Worm (Caenorhabditis elegans) whole organism, midembryonic: ENCODE results near the gene F59A1.13.

ENCODE experiments used
- T22C8.4 ChIP-seq: fragments of 200-800 bp; sonication (Bioruptor generic); IDR thresholded peaks from 2 replicates; pipeline ENCODE4 v1.3.6; 2022; ENCODE audit warnings: missing genetic modification characterization, missing compliant biosample characterization
- cog-1 ChIP-seq: sonication (generic microtip); optimal IDR thresholded peaks from 2 replicates; lab custom pipeline; 2016; ENCODE audit warnings: missing genetic modification characterization, missing compliant biosample characterization
- flt-1 ChIP-seq: fragments of 200-800 bp; sonication (Bioruptor generic); IDR thresholded peaks from 2 replicates; pipeline ENCODE4 v1.3.6; 2022; ENCODE audit warnings: missing genetic modification characterization, missing compliant biosample characterization
- klf-2 ChIP-seq: fragments of 200-800 bp; sonication (Bioruptor generic); conservative IDR thresholded peaks from 2 replicates; pipeline ENCODE4 v1.3.6; 2022; ENCODE audit warnings: missing genetic modification reagents, missing genetic modification characterization, missing compliant biosample characterization
- med-1 ChIP-seq: sonication (generic microtip); optimal IDR thresholded peaks from 2 replicates; lab custom pipeline; 2017; ENCODE audit warnings: missing genetic modification characterization, mild to moderate bottlenecking, missing compliant biosample characterization, antibody characterized with exemption, missing genetic modification reagents; ENCODE audit not compliant: insufficient read depth
- ref-1 ChIP-seq: fragments of 200-800 bp; sonication (Bioruptor generic); conservative IDR thresholded peaks from 2 replicates; pipeline ENCODE4 v1.3.6; 2022; ENCODE audit warnings: missing genetic modification reagents, missing genetic modification characterization, missing compliant biosample characterization
- tab-1 ChIP-seq: fragments of 200-800 bp; sonication (Bioruptor generic); IDR thresholded peaks from 2 replicates; pipeline ENCODE4 v1.3.6; 2022; ENCODE audit warnings: missing genetic modification characterization, missing compliant biosample characterization
- ztf-23 ChIP-seq: fragments of 200-800 bp; sonication (Bioruptor generic); IDR thresholded peaks from 2 replicates; pipeline ENCODE4 v1.3.6; 2022; ENCODE audit warnings: missing genetic modification reagents, missing genetic modification characterization, missing compliant biosample characterization
- ztf-29 ChIP-seq: fragments of 200-800 bp; sonication (Bioruptor generic); IDR thresholded peaks from 2 replicates; pipeline ENCODE4 v1.3.6; 2022; ENCODE audit warnings: missing genetic modification reagents, missing genetic modification characterization, missing compliant biosample characterization

F59A1.13 gene

DNA sequence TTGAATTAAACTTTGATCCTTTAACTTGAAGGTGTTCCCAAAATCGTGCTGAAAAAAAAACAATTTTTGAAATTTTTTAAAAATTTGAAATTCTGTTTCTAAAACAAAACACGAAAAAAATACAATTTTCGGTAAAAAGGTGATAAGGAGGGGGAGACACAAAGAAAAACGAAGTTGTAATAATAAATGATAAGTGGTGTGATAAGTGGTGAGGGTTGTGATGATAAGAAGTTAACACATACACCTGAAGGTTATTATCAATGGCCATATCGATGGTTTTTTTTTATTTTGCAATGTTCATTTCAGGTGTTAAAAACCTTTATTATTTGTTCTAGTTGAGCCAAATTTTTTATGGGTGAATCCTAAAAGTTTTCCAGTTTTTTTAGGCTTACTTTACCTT is 23.5 kb upstream of the F59A1.13 start, which contains the start of gene twk-33:
Gene twk-33, minus strand, starts transcription at position 48 of the 400 bp plus-strand sequence.
- no peak for TF ChIP-seq med-1 (GFP tag; lab: Kevin White, UChicago)
- TF ChIP-seq flt-1 (GFP tag; lab: Robert Waterston, UW), result no peak
- no peak for TF ChIP-seq cog-1 (tag; lab: Kevin White, UChicago)
- TF ChIP-seq T22C8.4 (GFP tag; lab: Robert Waterston, UW), result no peak
- no peak for TF ChIP-seq tab-1 (GFP tag; lab: Robert Waterston, UW)
- TF ChIP-seq ref-1, result no peak
- no peak for TF ChIP-seq ztf-23 (GFP tag; lab: Robert Waterston, UW)
- TF ChIP-seq ztf-29 (GFP tag; lab: Robert Waterston, UW), result no peak
- TF ChIP-seq klf-2 (GFP tag; lab: Robert Waterston, UW), result no peak

- no peak for TF ChIP-seq ref-1
- no peak for TF ChIP-seq klf-2 (GFP tag; lab: Robert Waterston, UW)
- TF ChIP-seq tab-1 (GFP tag; lab: Robert Waterston, UW), result no peak
- no peak for TF ChIP-seq ztf-29 (GFP tag; lab: Robert Waterston, UW)
- TF ChIP-seq cog-1 (tag; lab: Kevin White, UChicago), result no peak
- no peak for TF ChIP-seq flt-1 (GFP tag; lab: Robert Waterston, UW)
- TF ChIP-seq med-1 (GFP tag; lab: Kevin White, UChicago), result no peak
- TF ChIP-seq T22C8.4 (GFP tag; lab: Robert Waterston, UW), result no peak
- TF ChIP-seq ztf-23 (GFP tag; lab: Robert Waterston, UW), result no peak
These were observed 21.5 kb upstream of the F59A1.13 start for ce11 chrV:17712349-17712748.

ce11 chrV:17707022-17707421 is 16.2 kb upstream of the F59A1.13 start, which contains the start of gene srh-31:
Gene srh-31, plus strand, starts transcription at chrV:17707322.
- TF ChIP-seq T22C8.4 (GFP tag; lab: Robert Waterston, UW) (no peak), klf-2 (GFP tag; lab: Robert Waterston, UW) (no peak), cog-1 (tag; lab: Kevin White, UChicago) (no peak), tab-1 (GFP tag; lab: Robert Waterston, UW) (no peak), med-1 (GFP tag; lab: Kevin White, UChicago) (no peak), ztf-29 (GFP tag; lab: Robert Waterston, UW) (no peak), ztf-23 (GFP tag; lab: Robert Waterston, UW) (no peak), flt-1 (GFP tag; lab: Robert Waterston, UW) (no peak), ref-1 (no peak)

DNA sequence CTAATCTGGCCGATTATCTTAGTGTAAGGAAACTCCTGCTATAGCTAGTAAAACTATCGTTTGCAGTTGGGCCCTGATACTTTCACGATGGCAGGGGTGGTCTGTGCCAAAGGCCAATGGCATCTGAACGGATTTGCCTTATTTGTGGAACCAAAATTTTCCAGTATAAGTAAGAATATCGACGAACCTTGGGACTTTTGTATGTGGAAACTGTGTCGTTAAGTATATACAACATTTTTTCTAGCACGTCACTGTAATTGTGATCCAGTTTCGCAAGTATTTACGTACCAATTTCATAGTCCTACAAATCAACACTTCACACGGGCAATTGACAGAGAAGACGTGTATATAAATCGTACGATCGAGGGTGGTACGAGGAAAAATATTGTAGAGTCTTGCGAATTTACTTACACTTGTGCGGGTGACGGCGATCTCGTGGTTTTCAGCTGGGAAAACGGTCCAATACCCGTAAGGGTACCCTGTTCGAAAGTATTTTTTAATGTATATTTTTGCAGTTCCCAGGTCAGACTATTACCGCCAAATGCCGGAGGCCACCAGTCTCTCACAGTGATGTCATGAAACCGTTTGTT is 15.5 kb upstream of the F59A1.13 start:
- TF ChIP-seq T22C8.4 (GFP tag; lab: Robert Waterston, UW) (no peak), klf-2 (GFP tag; lab: Robert Waterston, UW) (no peak), ztf-29 (GFP tag; lab: Robert Waterston, UW) (no peak), cog-1 (tag; lab: Kevin White, UChicago) (no peak), med-1 (GFP tag; lab: Kevin White, UChicago) (no peak)

ce11 chrV:17705814-17706213 is 15.0 kb upstream of the F59A1.13 start, which contains the start of gene W06D12.6:
Gene W06D12.6, plus strand, starts transcription at chrV:17706114.
- no peak for TF ChIP-seq ref-1
- TF ChIP-seq tab-1 (GFP tag; lab: Robert Waterston, UW), result no peak
- no peak for TF ChIP-seq T22C8.4 (GFP tag; lab: Robert Waterston, UW)
- no peak for TF ChIP-seq flt-1 (GFP tag; lab: Robert Waterston, UW)
- no peak for TF ChIP-seq klf-2 (GFP tag; lab: Robert Waterston, UW)
- no peak for TF ChIP-seq ztf-23 (GFP tag; lab: Robert Waterston, UW)
- TF ChIP-seq ztf-29 (GFP tag; lab: Robert Waterston, UW), result no peak
- no peak for TF ChIP-seq med-1 (GFP tag; lab: Kevin White, UChicago)
- no peak for TF ChIP-seq cog-1 (tag; lab: Kevin White, UChicago)

ce11 chrV:17700728-17701262 is 10.0 kb upstream of the F59A1.13 start, which contains the start of the genes Y26G10.5 and srh-32:
Gene Y26G10.5, minus strand, starts transcription at chrV:17700828.
Gene srh-32, plus strand, starts transcription at chrV:17701212.
- TF ChIP-seq klf-2 (GFP tag; lab: Robert Waterston, UW) (no peak), ref-1 (no peak), med-1 (GFP tag; lab: Kevin White, UChicago) (no peak), tab-1 (GFP tag; lab: Robert Waterston, UW) (no peak), ztf-29 (GFP tag; lab: Robert Waterston, UW) (no peak), cog-1 (tag; lab: Kevin White, UChicago) (no peak), flt-1 (GFP tag; lab: Robert Waterston, UW) (no peak), T22C8.4 (GFP tag; lab: Robert Waterston, UW) (no peak), ztf-23 (GFP tag; lab: Robert Waterston, UW) (no peak)

- TF ChIP-seq tab-1 (GFP tag; lab: Robert Waterston, UW) (no peak), med-1 (GFP tag; lab: Kevin White, UChicago) (no peak), cog-1 (tag; lab: Kevin White, UChicago) (no peak), ref-1 (no peak), klf-2 (GFP tag; lab: Robert Waterston, UW) (no peak), ztf-29 (GFP tag; lab: Robert Waterston, UW) (no peak), T22C8.4 (GFP tag; lab: Robert Waterston, UW) (no peak), flt-1 (GFP tag; lab: Robert Waterston, UW) (no peak), ztf-23 (GFP tag; lab: Robert Waterston, UW) (no peak)
These were observed 8.8 kb upstream of the F59A1.13 start, which contains the start of gene Y26G10.6 for ce11 chrV:17699659-17700058. Gene Y26G10.6, plus strand, starts transcription at chrV:17699959.

ce11 chrV:17699097-17699496 is 8.3 kb upstream of the F59A1.13 start, which contains the start of gene Y26G10.4:
Gene Y26G10.4, minus strand, starts transcription at chrV:17699197.
- TF ChIP-seq flt-1 (GFP tag; lab: Robert Waterston, UW) (no peak), cog-1 (tag; lab: Kevin White, UChicago) (no peak), ref-1 (no peak), T22C8.4 (GFP tag; lab: Robert Waterston, UW) (no peak), tab-1 (GFP tag; lab: Robert Waterston, UW) (no peak), med-1 (GFP tag; lab: Kevin White, UChicago) (no peak), klf-2 (GFP tag; lab: Robert Waterston, UW) (no peak), ztf-23 (GFP tag; lab: Robert Waterston, UW) (no peak), ztf-29 (GFP tag; lab: Robert Waterston, UW) (no peak)
